Worm (Caenorhabditis elegans) whole organism, L4 larva: Measurements from ENCODE around the gene irld-57.

ENCODE experiments used
- ama-1 ChIP-seq: fragments of 150-350 bp; optimal IDR thresholded peaks from 2 replicates; lab custom pipeline; 2014; ENCODE audit warnings: inconsistent platforms, mixed read lengths
- attf-4 ChIP-seq: sonication (generic microtip); optimal IDR thresholded peaks from 3 replicates; lab custom pipeline; 2017; ENCODE audit warnings: missing biosample characterization, missing genetic modification characterization
- ceh-82 ChIP-seq: sonication (generic microtip); optimal IDR thresholded peaks from 2 replicates; lab custom pipeline; 2017; ENCODE audit warnings: missing biosample characterization, missing genetic modification characterization
- ces-1 ChIP-seq: fragments of 150-350 bp; sonication (generic microtip); optimal IDR thresholded peaks from 4 replicates; lab custom pipeline; 2014; ENCODE audit warnings: missing biosample characterization, missing genetic modification reagents, missing genetic modification characterization
- fkh-10 ChIP-seq: fragments of 150-350 bp; optimal IDR thresholded peaks from 2 replicates; lab custom pipeline; 2014; ENCODE audit warnings: missing biosample characterization, missing genetic modification reagents, missing genetic modification characterization
- lin-13 ChIP-seq: fragments of 150-350 bp; optimal IDR thresholded peaks from 2 replicates; lab custom pipeline; 2014; ENCODE audit warnings: missing biosample characterization, missing genetic modification reagents, missing genetic modification characterization
- lin-38 ChIP-seq: fragments of 200-800 bp; sonication (Bioruptor generic); IDR thresholded peaks from 2 replicates; pipeline ENCODE4 v1.3.6; 2022; ENCODE audit warnings: missing genetic modification reagents, missing genetic modification characterization, missing compliant biosample characterization
- mxl-2 ChIP-seq: fragments of 200-800 bp; sonication (Bioruptor generic); conservative IDR thresholded peaks from 2 replicates; pipeline ENCODE4 v1.3.6; 2022; ENCODE audit warnings: missing genetic modification reagents, missing genetic modification characterization, missing compliant biosample characterization
- nhr-11 ChIP-seq: fragments of 150-350 bp; optimal IDR thresholded peaks from 2 replicates; lab custom pipeline; 2014; ENCODE audit warnings: missing biosample characterization, missing genetic modification characterization
- nhr-41 ChIP-seq: fragments of 200-800 bp; sonication (Bioruptor generic); IDR thresholded peaks from 2 replicates; pipeline ENCODE4 v1.3.6; 2022; ENCODE audit warnings: missing genetic modification reagents, missing genetic modification characterization, missing compliant biosample characterization
- nhr-76 ChIP-seq: fragments of 150-350 bp; optimal IDR thresholded peaks from 2 replicates; lab custom pipeline; 2014; ENCODE audit warnings: missing biosample characterization, missing genetic modification characterization
- php-3 ChIP-seq: fragments of 200-800 bp; sonication (Bioruptor generic); IDR thresholded peaks from 2 replicates; pipeline ENCODE4 v1.3.6; 2022; ENCODE audit warnings: missing genetic modification reagents, missing genetic modification characterization, missing compliant biosample characterization
- tag-97 ChIP-seq: fragments of 200-800 bp; sonication (Bioruptor generic); IDR thresholded peaks from 2 replicates; pipeline ENCODE4 v1.3.6; 2022; ENCODE audit warnings: missing genetic modification characterization, missing compliant biosample characterization

DNA sequence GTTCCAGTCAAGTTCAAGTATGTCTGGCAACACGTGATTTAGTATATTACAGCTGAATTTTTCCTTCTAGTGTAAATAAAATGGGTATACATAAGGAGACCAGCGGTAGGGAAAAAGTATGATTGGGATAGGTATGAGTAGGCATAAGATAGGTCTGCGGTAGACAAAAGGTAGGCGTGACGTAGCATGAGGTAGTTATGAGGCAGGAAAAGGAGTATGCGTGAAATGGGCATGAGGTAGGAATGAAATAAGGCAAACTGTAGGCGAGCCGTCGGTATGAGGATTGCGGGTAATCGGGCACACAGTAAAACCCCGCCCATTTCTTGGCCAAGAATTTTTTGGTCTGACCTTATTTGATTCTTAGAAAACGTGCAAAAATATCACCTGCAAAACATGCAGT, 5.1 kb downstream of the irld-57 start:
- no peak for TF ChIP-seq ces-1
- no peak for TF ChIP-seq nhr-76
- TF ChIP-seq ama-1 (lab: Kevin White, UChicago) = no peak
- no peak for TF ChIP-seq php-3
- no peak for TF ChIP-seq lin-13 (GFP tag; lab: Kevin White, UChicago)
- no peak for TF ChIP-seq fkh-10 (GFP tag; lab: Kevin White, UChicago)
- no peak for TF ChIP-seq tag-97
- TF ChIP-seq nhr-11 = no peak
- TF ChIP-seq mxl-2 (GFP tag; lab: Robert Waterston, UW) = no peak
- no peak for TF ChIP-seq lin-38
- TF ChIP-seq nhr-41 (GFP tag; lab: Robert Waterston, UW) = no peak
- no peak for TF ChIP-seq ceh-82 (tag; lab: Kevin White, UChicago)
- no peak for TF ChIP-seq attf-4
